Worm (Caenorhabditis elegans) whole organism, L1 larva: ENCODE results near the gene pbs-1.
A peak's percentile ranks its signal among the peaks of the same experiment; 100 is the strongest.

ENCODE experiments used
- C04F5.9 ChIP-seq: sonication (generic microtip); optimal IDR thresholded peaks from 2 replicates; lab custom pipeline; 2016; ENCODE audit warnings: missing genetic modification characterization, missing compliant biosample characterization
- C16A3.4 ChIP-seq: fragments of 150-350 bp; optimal IDR thresholded peaks from 2 replicates; lab custom pipeline; 2014; ENCODE audit warnings: missing biosample characterization, missing genetic modification characterization
- Y116A8C.19 ChIP-seq: sonication (generic microtip); optimal IDR thresholded peaks from 2 replicates; lab custom pipeline; 2016; ENCODE audit warnings: missing compliant biosample characterization, missing genetic modification characterization, borderline replicate concordance
- aha-1 ChIP-seq: fragments of 150-350 bp; optimal IDR thresholded peaks from 2 replicates; lab custom pipeline; 2014; ENCODE audit warnings: missing biosample characterization, missing genetic modification characterization
- alr-1 ChIP-seq: fragments of 200-800 bp; sonication (Bioruptor generic); optimal IDR thresholded peaks from 2 replicates; lab custom pipeline; 2018; ENCODE audit warnings: borderline replicate concordance, mild to moderate bottlenecking, missing genetic modification characterization, missing compliant biosample characterization
- aly-2 ChIP-seq: fragments of 150-350 bp; optimal IDR thresholded peaks from 2 replicates; lab custom pipeline; 2014; ENCODE audit warnings: missing biosample characterization, missing genetic modification characterization
- blmp-1 ChIP-seq: fragments of 150-350 bp; optimal IDR thresholded peaks from 2 replicates; lab custom pipeline; 2014; ENCODE audit warnings: missing biosample characterization, missing genetic modification characterization
- ceh-63 ChIP-seq: fragments of 200-800 bp; sonication (Bioruptor generic); optimal IDR thresholded peaks from 2 replicates; lab custom pipeline; 2018; ENCODE audit warnings: mild to moderate bottlenecking, missing genetic modification characterization, missing compliant biosample characterization
- ceh-82 ChIP-seq, 3 experiments: fragments of 150-350 bp in 1 of 3; sonication (generic microtip) in 2 of 3; optimal IDR thresholded peaks; 2 replicates each; lab custom pipeline; 2014 to 2017; ENCODE audit warnings: missing biosample characterization in 3 of 3, missing genetic modification characterization in 3 of 3
- ces-1 ChIP-seq: fragments of 150-350 bp; optimal IDR thresholded peaks from 2 replicates; lab custom pipeline; 2014; ENCODE audit warnings: missing biosample characterization, missing genetic modification reagents, missing genetic modification characterization
- dsc-1 ChIP-seq: sonication (generic microtip); optimal IDR thresholded peaks from 2 replicates; lab custom pipeline; 2016; ENCODE audit warnings: mild to moderate bottlenecking, missing genetic modification characterization, missing compliant biosample characterization
- efl-1 ChIP-seq, 4 experiments: fragments of 150-350 bp; optimal IDR thresholded peaks in 3 of 4; peaks in 1 of 4; 1 replicate in 1 of 4; 2 replicates in 3 of 4; lab custom pipeline; 2014; ENCODE audit warnings: missing biosample characterization in 2 of 4, missing genetic modification characterization in 2 of 4, missing genetic modification reagents in 2 of 4
- efl-3 ChIP-seq: fragments of 200-800 bp; sonication (Bioruptor generic); optimal IDR thresholded peaks from 2 replicates; lab custom pipeline; 2018; ENCODE audit warnings: mild to moderate bottlenecking, missing genetic modification characterization, missing compliant biosample characterization
- elt-2 ChIP-seq: sonication (generic microtip); optimal IDR thresholded peaks from 2 replicates; lab custom pipeline; 2016; ENCODE audit warnings: missing genetic modification characterization, mild to moderate bottlenecking, inconsistent platforms, missing compliant biosample characterization, missing genetic modification reagents
- elt-3 ChIP-seq, 6 experiments: fragments of 150-350 bp in 1 of 6; sonication (generic microtip); optimal IDR thresholded peaks; 2 replicates each; lab custom pipeline; 2017 to 2018; ENCODE audit warnings: missing biosample characterization in 6 of 6, missing genetic modification characterization in 6 of 6, inconsistent platforms in 1 of 6
- fkh-10 ChIP-seq: sonication (generic microtip); optimal IDR thresholded peaks from 2 replicates; lab custom pipeline; 2017; ENCODE audit warnings: missing biosample characterization, missing genetic modification reagents, missing genetic modification characterization
- fkh-4 ChIP-seq: sonication (generic microtip); optimal IDR thresholded peaks from 2 replicates; lab custom pipeline; 2016; ENCODE audit warnings: missing compliant biosample characterization, missing genetic modification characterization, borderline replicate concordance
- fkh-8 ChIP-seq: sonication (generic microtip); optimal IDR thresholded peaks from 2 replicates; lab custom pipeline; 2016; ENCODE audit warnings: mild to moderate bottlenecking, missing genetic modification characterization, missing compliant biosample characterization
- fos-1 ChIP-seq: fragments of 150-350 bp; optimal IDR thresholded peaks from 2 replicates; lab custom pipeline; 2014; ENCODE audit warnings: missing biosample characterization, missing genetic modification characterization
- grh-1 ChIP-seq: fragments of 200-800 bp; sonication (Bioruptor generic); IDR thresholded peaks from 2 replicates; pipeline ENCODE4 v1.3.6; 2022; ENCODE audit warnings: missing genetic modification reagents, missing genetic modification characterization, missing compliant biosample characterization
- hpl-2 ChIP-seq: fragments of 150-350 bp; optimal IDR thresholded peaks from 2 replicates; lab custom pipeline; 2014; ENCODE audit warnings: missing biosample characterization, missing genetic modification reagents, missing genetic modification characterization
- jun-1 ChIP-seq: fragments of 150-350 bp; optimal IDR thresholded peaks from 2 replicates; lab custom pipeline; 2014; ENCODE audit warnings: missing biosample characterization, missing genetic modification reagents, missing genetic modification characterization
- lin-13 ChIP-seq: fragments of 150-350 bp; optimal IDR thresholded peaks from 2 replicates; lab custom pipeline; 2014; ENCODE audit warnings: missing biosample characterization, missing genetic modification reagents, missing genetic modification characterization
- nhr-11 ChIP-seq: fragments of 150-350 bp; optimal IDR thresholded peaks from 2 replicates; lab custom pipeline; 2014; ENCODE audit warnings: missing biosample characterization, missing genetic modification characterization
- nhr-20 ChIP-seq: sonication (generic microtip); optimal IDR thresholded peaks from 2 replicates; lab custom pipeline; 2016; ENCODE audit warnings: mild to moderate bottlenecking, missing genetic modification characterization, missing compliant biosample characterization
- nhr-237 ChIP-seq: fragments of 150-350 bp; optimal IDR thresholded peaks from 2 replicates; lab custom pipeline; 2014; ENCODE audit warnings: missing biosample characterization, missing genetic modification characterization
- nhr-28 ChIP-seq: fragments of 150-350 bp; optimal IDR thresholded peaks from 2 replicates; lab custom pipeline; 2014; ENCODE audit warnings: missing biosample characterization, missing genetic modification characterization
- nhr-47 ChIP-seq: sonication (generic microtip); optimal IDR thresholded peaks from 2 replicates; lab custom pipeline; 2016; ENCODE audit warnings: mild to moderate bottlenecking, missing genetic modification characterization, moderate library complexity, missing compliant biosample characterization
- nhr-71 ChIP-seq: sonication (generic microtip); optimal IDR thresholded peaks from 2 replicates; lab custom pipeline; 2016; ENCODE audit warnings: mild to moderate bottlenecking, missing genetic modification characterization, moderate library complexity, missing compliant biosample characterization
- nhr-84 ChIP-seq: sonication (generic microtip); optimal IDR thresholded peaks from 2 replicates; lab custom pipeline; 2017; ENCODE audit warnings: missing biosample characterization, missing genetic modification characterization
- nhr-85 ChIP-seq: sonication (generic microtip); peaks from one replicate; lab custom pipeline; 2016; ENCODE audit warnings: missing genetic modification characterization, inconsistent platforms, missing compliant biosample characterization
- rnt-1 ChIP-seq: sonication (generic microtip); optimal IDR thresholded peaks from 2 replicates; lab custom pipeline; 2016; ENCODE audit warnings: mild to moderate bottlenecking, missing genetic modification characterization, moderate library complexity, missing compliant biosample characterization
- snu-23 ChIP-seq: sonication (generic microtip); optimal IDR thresholded peaks from 2 replicates; lab custom pipeline; 2016; ENCODE audit warnings: missing genetic modification characterization, missing compliant biosample characterization
- sox-4 ChIP-seq: sonication (generic microtip); optimal IDR thresholded peaks from 2 replicates; lab custom pipeline; 2016; ENCODE audit warnings: missing genetic modification characterization, missing compliant biosample characterization
- sptf-1 ChIP-seq: fragments of 150-350 bp; optimal IDR thresholded peaks from 2 replicates; lab custom pipeline; 2014; ENCODE audit warnings: missing biosample characterization, missing genetic modification characterization
- sup-37 ChIP-seq: fragments of 200-800 bp; sonication (Bioruptor generic); optimal IDR thresholded peaks from 2 replicates; lab custom pipeline; 2018; ENCODE audit warnings: mild to moderate bottlenecking, missing genetic modification characterization, missing compliant biosample characterization
- swsn-7 ChIP-seq: sonication (generic microtip); optimal IDR thresholded peaks from 2 replicates; lab custom pipeline; 2016; ENCODE audit warnings: missing genetic modification characterization, missing compliant biosample characterization
- unc-30 ChIP-seq: sonication (generic microtip); optimal IDR thresholded peaks from 2 replicates; lab custom pipeline; 2017; ENCODE audit warnings: missing biosample characterization, missing genetic modification characterization
- ztf-11 ChIP-seq, 2 experiments: sonication (generic microtip); optimal IDR thresholded peaks; 2 replicates each; lab custom pipeline; 2016 to 2017; ENCODE audit warnings: missing genetic modification characterization in 2 of 2, missing biosample characterization in 1 of 2, missing compliant biosample characterization in 1 of 2

The pbs-1 gene

DNA sequence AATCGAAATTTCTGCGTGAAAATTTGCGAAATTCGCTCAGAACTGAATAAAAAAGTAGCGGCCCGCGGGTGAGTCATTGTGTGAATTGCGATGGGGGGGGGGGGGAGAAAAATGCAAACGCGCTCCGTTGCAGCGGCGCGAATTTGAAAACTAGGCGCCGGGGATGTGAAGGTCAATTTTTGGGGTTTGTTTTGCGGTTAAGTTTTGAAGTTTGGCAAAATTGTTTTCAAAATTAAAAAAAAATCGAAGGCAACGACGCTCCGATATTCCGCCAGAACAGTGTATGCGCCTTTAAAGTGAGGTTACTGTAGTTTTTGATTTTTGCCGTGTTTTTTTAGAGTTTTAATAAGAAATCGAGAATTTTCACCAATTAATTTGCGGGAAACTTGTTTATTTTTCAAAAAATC lies 28.8 kb upstream of the pbs-1 start (continued):
- TF ChIP-seq snu-23 (GFP tag; lab: Kevin White, UChicago) (peak; percentile 44), fkh-10 (no peak), nhr-237 (tag; lab: Kevin White, UChicago) (no peak), ceh-82 (tag; optimal IDR thresholded peaks at IDR 0.05; lab: Kevin White, UChicago) (peak; percentile 9 to 80 (median 33)), C16A3.4 (tag; lab: Kevin White, UChicago) (peak; percentile 5), lin-13 (GFP tag; lab: Kevin White, UChicago) (peak; percentile 64), swsn-7 (tag; lab: Kevin White, UChicago) (peak; percentile 44), hpl-2 (GFP tag; lab: Kevin White, UChicago) (no peak), sox-4 (tag; lab: Kevin White, UChicago) (no peak), blmp-1 (tag; lab: Kevin White, UChicago) (no peak), rnt-1 (tag; lab: Kevin White, UChicago) (no peak), sptf-1 (tag; lab: Kevin White, UChicago) (no peak)

DNA sequence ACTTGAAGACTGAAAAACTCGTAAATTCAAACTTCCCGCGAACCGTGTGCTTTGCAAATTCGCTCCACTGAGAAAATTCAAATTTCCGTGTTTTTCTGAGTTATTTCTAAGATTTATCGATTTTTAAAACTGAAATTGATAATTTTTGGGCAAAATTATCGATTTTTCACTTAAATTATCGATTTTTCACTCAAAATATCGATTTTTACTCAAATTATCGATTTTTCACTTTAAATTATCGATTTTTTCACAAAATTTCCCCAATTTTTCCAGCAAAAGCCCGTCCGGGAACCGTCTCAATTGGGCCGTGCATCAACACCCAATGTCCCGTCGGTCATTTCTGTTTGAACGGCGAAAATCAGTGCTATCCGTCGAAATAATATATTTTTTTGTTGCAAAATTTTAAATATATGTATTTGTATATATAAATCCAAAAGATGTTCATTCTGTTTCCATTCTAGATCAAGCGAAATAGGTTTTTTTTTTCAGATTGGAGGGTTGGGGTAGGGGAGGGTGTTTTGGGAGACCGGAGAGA lies 18.1 kb upstream of the pbs-1 start:
- TF ChIP-seq nhr-85, result peak; percentile 47
- TF ChIP-seq swsn-7 (tag; lab: Kevin White, UChicago), result no peak

DNA sequence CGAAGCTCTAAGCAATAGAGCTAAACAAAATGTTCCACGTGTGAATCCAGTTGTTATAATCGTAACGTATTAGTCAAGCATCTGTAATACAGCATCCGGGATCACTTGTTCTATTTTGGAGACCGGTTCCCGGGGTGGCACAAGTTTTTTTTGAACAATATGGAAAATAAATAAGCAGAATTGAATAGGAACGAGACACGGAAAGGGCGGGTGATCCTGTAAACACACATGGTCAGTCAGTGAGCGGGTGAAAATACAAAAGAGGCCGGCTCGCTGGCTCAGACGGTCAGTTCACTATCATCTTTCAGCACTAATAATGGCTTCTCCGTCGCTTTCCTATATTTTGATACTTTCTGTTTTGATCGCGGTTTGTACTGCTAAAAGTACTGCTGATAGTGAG lies 16.3 kb upstream of the pbs-1 start, which contains the start of gene K08D12.8:
K08D12.8 (plus strand) TSS at position 301 of the 400 bp plus-strand sequence.
- TF ChIP-seq elt-2 (tag; lab: Kevin White, UChicago) (no peak), fos-1 (tag; lab: Kevin White, UChicago) (no peak), alr-1 (tag; lab: Kevin White, UChicago) (no peak), fkh-8 (no peak), nhr-84 (tag; lab: Kevin White, UChicago) (no peak), fkh-4 (tag; lab: Kevin White, UChicago) (no peak), sup-37 (GFP tag; lab: Kevin White, UChicago) (no peak), nhr-28 (tag; lab: Kevin White, UChicago) (no peak), jun-1 (no peak), efl-3 (no peak), ceh-63 (GFP tag; lab: Kevin White, UChicago) (no peak), aha-1 (tag; lab: Kevin White, UChicago) (no peak), nhr-237 (tag; lab: Kevin White, UChicago) (no peak), ceh-82 (tag; optimal IDR thresholded peaks at IDR 0.05; lab: Kevin White, UChicago) (no peak), nhr-11 (no peak), Y116A8C.19 (tag; lab: Kevin White, UChicago) (no peak)

DNA sequence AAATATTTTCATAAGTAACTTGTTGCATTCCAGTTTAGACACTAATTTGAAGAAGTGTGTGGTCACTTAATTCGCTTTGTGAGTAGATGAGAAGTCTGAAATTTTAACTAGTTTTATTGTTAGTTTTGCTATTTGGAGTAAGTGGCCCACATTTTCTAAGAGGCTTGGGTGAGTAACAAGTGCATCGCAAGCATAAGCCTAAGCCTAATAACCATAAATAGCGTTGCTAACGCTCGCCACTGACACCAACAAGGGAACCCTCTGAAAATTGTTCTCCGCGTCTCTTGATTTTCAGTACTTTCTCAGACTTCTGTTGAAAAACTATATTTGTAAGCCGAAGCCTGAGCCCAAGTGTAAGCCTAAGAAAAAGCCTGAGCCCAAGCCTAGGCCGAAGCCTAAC lies 14.7 kb upstream of the pbs-1 start, which contains the start of gene epic-3:
epic-3 (minus strand) TSS at position 101 of the 400 bp plus-strand sequence.
- no peak for TF ChIP-seq C04F5.9 (tag; lab: Kevin White, UChicago)
- TF ChIP-seq efl-1 (optimal IDR thresholded peaks at IDR 0.05; lab: Kevin White, UChicago), result no peak
- peak in 1 of 2 experiments; percentile 85 for TF ChIP-seq efl-1 (GFP tag; optimal IDR thresholded peaks at IDR 0.05 in 1 of 2; lab: Kevin White, UChicago)
- no peak for TF ChIP-seq dsc-1
- TF ChIP-seq unc-30 (tag; lab: Kevin White, UChicago), result no peak
- TF ChIP-seq ztf-11 (tag; optimal IDR thresholded peaks at IDR 0.05; lab: Kevin White, UChicago), result no peak
- no peak for TF ChIP-seq swsn-7 (tag; lab: Kevin White, UChicago)
- TF ChIP-seq alr-1 (tag; lab: Kevin White, UChicago), result no peak
- TF ChIP-seq, all 84 proteins: peak for 1

DNA sequence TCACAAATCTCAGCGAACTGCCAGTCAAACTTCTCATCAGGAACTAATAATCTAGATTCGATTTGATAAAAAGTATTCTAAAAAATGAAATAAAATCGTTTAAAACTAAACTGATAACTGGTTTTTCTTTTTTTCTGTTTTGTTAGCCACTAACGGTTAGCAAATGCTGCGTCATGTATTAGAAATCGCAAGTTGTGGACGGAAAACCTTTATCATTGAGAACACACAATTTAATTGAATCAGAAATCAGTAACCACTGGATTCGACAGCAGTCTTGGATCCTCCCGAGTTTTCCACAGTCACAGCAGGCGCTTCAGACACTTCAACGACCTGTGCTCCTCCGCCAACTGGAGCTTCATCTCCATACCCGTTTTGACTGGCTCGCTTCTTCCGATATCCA lies 13.4 kb upstream of the pbs-1 start:
- no peak for TF ChIP-seq ces-1 (GFP tag; lab: Kevin White, UChicago)
- peak; percentile 25 for TF ChIP-seq nhr-71 (tag; lab: Kevin White, UChicago)
- TF ChIP-seq nhr-20 (tag; lab: Kevin White, UChicago), result peak; percentile 12
- no peak for TF ChIP-seq efl-1 (optimal IDR thresholded peaks at IDR 0.05; lab: Kevin White, UChicago)
- TF ChIP-seq efl-1 (GFP tag; optimal IDR thresholded peaks at IDR 0.05 in 1 of 2; lab: Kevin White, UChicago), result peak in 1 of 2 experiments; percentile 72
- TF ChIP-seq nhr-47 (tag; lab: Kevin White, UChicago), result peak; percentile 11
- TF ChIP-seq fos-1 (tag; lab: Kevin White, UChicago), result no peak
- peak; percentile 95 for TF ChIP-seq aly-2 (tag; lab: Kevin White, UChicago)
- TF ChIP-seq grh-1 (GFP tag; lab: Robert Waterston, UW), result 0 out of 2 replicates have a peak, but pooled peaks have one; percentile 31
- peak in 1 of 6 experiments; percentile 18 for TF ChIP-seq elt-3 (tag; optimal IDR thresholded peaks at IDR 0.05; lab: Kevin White, UChicago)
